Fruit fly (Drosophila melanogaster) whole organism, embryonic: Measurements from ENCODE around the gene CG33939.

Source experiments
- CG10543 ChIP-seq: fragments of 200-800 bp; sonication (Bioruptor generic); optimal IDR thresholded peaks from 3 replicates; lab custom pipeline; 2017; ENCODE audit warnings: missing biosample characterization, mild to moderate bottlenecking, missing genetic modification characterization, moderate library complexity
- CG10959 ChIP-seq: fragments of 200-800 bp; sonication (Bioruptor generic); IDR thresholded peaks from 2 replicates; pipeline ENCODE4 v1.3.6; 2022; ENCODE audit warnings: missing biosample characterization, missing genetic modification characterization
- CG12219 ChIP-seq: fragments of 200-800 bp; sonication (Bioruptor generic); optimal IDR thresholded peaks from 3 replicates; lab custom pipeline; 2018; ENCODE audit warnings: missing biosample characterization, mild to moderate bottlenecking, missing genetic modification characterization
- CG12769 ChIP-seq: fragments of 200-800 bp; sonication (Bioruptor generic); optimal IDR thresholded peaks from 2 replicates; lab custom pipeline; 2019; ENCODE audit warnings: missing biosample characterization, mild to moderate bottlenecking, missing genetic modification characterization, moderate library complexity
- CG15269 ChIP-seq: fragments of 200-800 bp; sonication (Bioruptor generic); optimal IDR thresholded peaks from 2 replicates; lab custom pipeline; 2018; ENCODE audit warnings: missing biosample characterization, mild to moderate bottlenecking, missing genetic modification characterization, moderate library complexity
- CG17912 ChIP-seq: fragments of 200-800 bp; sonication (Bioruptor generic); optimal IDR thresholded peaks from 2 replicates; lab custom pipeline; 2018; ENCODE audit warnings: missing biosample characterization, mild to moderate bottlenecking, missing genetic modification characterization
- CG2199 ChIP-seq: fragments of 200-800 bp; sonication (Bioruptor generic); IDR thresholded peaks from 3 replicates; pipeline ENCODE4 v1.3.6; 2022; ENCODE audit warnings: missing biosample characterization, missing genetic modification characterization
- CG2202 ChIP-seq: fragments of 200-800 bp; sonication (Bioruptor generic); optimal IDR thresholded peaks from 2 replicates; lab custom pipeline; 2018; ENCODE audit warnings: missing biosample characterization, mild to moderate bottlenecking, missing genetic modification characterization
- CG30431 ChIP-seq: fragments of 200-800 bp; sonication (Bioruptor generic); optimal IDR thresholded peaks from 2 replicates; lab custom pipeline; 2017; ENCODE audit warnings: missing biosample characterization, missing genetic modification characterization
- CG6254 ChIP-seq: fragments of 200-800 bp; sonication (Bioruptor generic); optimal IDR thresholded peaks from 3 replicates; lab custom pipeline; 2017; ENCODE audit warnings: mild to moderate bottlenecking, missing biosample characterization, missing genetic modification reagents, missing genetic modification characterization
- CG6683 ChIP-seq: fragments of 200-800 bp; sonication (Bioruptor generic); optimal IDR thresholded peaks from 2 replicates; lab custom pipeline; 2017; ENCODE audit warnings: missing biosample characterization, mild to moderate bottlenecking, missing genetic modification characterization, missing genetic modification reagents
- CG8359 ChIP-seq: fragments of 200-800 bp; sonication (Bioruptor generic); optimal IDR thresholded peaks from 2 replicates; lab custom pipeline; 2017; ENCODE audit warnings: missing biosample characterization, mild to moderate bottlenecking, missing genetic modification characterization, borderline replicate concordance
- CG8478 ChIP-seq: fragments of >200 bp; optimal IDR thresholded peaks from 2 replicates; lab custom pipeline; 2018
- CG9609 ChIP-seq: fragments of 200-800 bp; sonication (Bioruptor generic); optimal IDR thresholded peaks from 3 replicates; lab custom pipeline; 2016; ENCODE audit warnings: missing biosample characterization, missing genetic modification characterization
- Dbx ChIP-seq: fragments of 200-800 bp; sonication (Bioruptor generic); IDR thresholded peaks from 3 replicates; pipeline ENCODE4 v1.3.6; 2022; ENCODE audit warnings: missing biosample characterization, missing genetic modification characterization
- Elba2 ChIP-seq: fragments of 200-800 bp; sonication (Bioruptor generic); optimal IDR thresholded peaks from 3 replicates; lab custom pipeline; 2016; ENCODE audit warnings: missing biosample characterization, missing genetic modification characterization
- Fer1 ChIP-seq: fragments of 200-800 bp; sonication (Bioruptor generic); optimal IDR thresholded peaks from 2 replicates; lab custom pipeline; 2017; ENCODE audit warnings: missing biosample characterization, mild to moderate bottlenecking, missing genetic modification characterization
- HHEX ChIP-seq: fragments of 200-800 bp; sonication (Bioruptor generic); optimal IDR thresholded peaks from 3 replicates; lab custom pipeline; 2017; ENCODE audit warnings: missing biosample characterization, mild to moderate bottlenecking, missing genetic modification characterization, missing genetic modification reagents
- Mad ChIP-seq: fragments of 200-800 bp; sonication (Bioruptor generic); optimal IDR thresholded peaks from 2 replicates; lab custom pipeline; 2016; ENCODE audit warnings: missing biosample characterization, missing genetic modification characterization
- Myb ChIP-seq: fragments of 200-800 bp; sonication (Bioruptor generic); optimal IDR thresholded peaks from 2 replicates; lab custom pipeline; 2016; ENCODE audit warnings: missing biosample characterization, missing genetic modification characterization
- Nf-YC ChIP-seq: fragments of 200-800 bp; optimal IDR thresholded peaks from 3 replicates; lab custom pipeline; 2019; ENCODE audit warnings: missing biosample characterization, mild to moderate bottlenecking, missing genetic modification characterization, moderate library complexity
- Opbp ChIP-seq: fragments of 200-800 bp; sonication (Bioruptor generic); IDR thresholded peaks from 3 replicates; pipeline ENCODE4 v1.3.6; 2022; ENCODE audit warnings: missing biosample characterization, missing genetic modification characterization; ENCODE audit not compliant: partially characterized antibody
- Sry-δ ChIP-seq: fragments of 200-800 bp; sonication (Bioruptor generic); optimal IDR thresholded peaks from 2 replicates; lab custom pipeline; 2016; ENCODE audit warnings: missing biosample characterization, missing genetic modification characterization
- ato ChIP-seq: fragments of 200-800 bp; sonication (Bioruptor generic); IDR thresholded peaks from 2 replicates; pipeline ENCODE4 v1.3.6; 2022; ENCODE audit warnings: missing biosample characterization, missing genetic modification characterization; ENCODE audit not compliant: partially characterized antibody
- chinmo ChIP-seq: fragments of 200-800 bp; sonication (Bioruptor generic); IDR thresholded peaks from 4 replicates; pipeline ENCODE4 v1.3.6; 2022; ENCODE audit warnings: missing biosample characterization, missing genetic modification characterization; ENCODE audit not compliant: partially characterized antibody
- dmrt99B ChIP-seq: fragments of 200-800 bp; sonication (Bioruptor generic); optimal IDR thresholded peaks from 2 replicates; lab custom pipeline; 2018; ENCODE audit warnings: missing biosample characterization, mild to moderate bottlenecking, missing genetic modification characterization, moderate library complexity
- esg ChIP-seq: fragments of 200-800 bp; sonication (Bioruptor generic); conservative IDR thresholded peaks from 2 replicates; pipeline ENCODE4 v1.3.6; 2022; ENCODE audit warnings: missing biosample characterization, missing genetic modification characterization
- exex ChIP-seq: fragments of 200-800 bp; sonication (Bioruptor generic); optimal IDR thresholded peaks from 4 replicates; lab custom pipeline; 2018; ENCODE audit warnings: missing biosample characterization, mild to moderate bottlenecking, missing genetic modification characterization, moderate library complexity
- eyg ChIP-seq: fragments of 200-800 bp; sonication (Bioruptor generic); optimal IDR thresholded peaks from 3 replicates; lab custom pipeline; 2016; ENCODE audit warnings: missing biosample characterization, missing genetic modification characterization
- gcm ChIP-seq: fragments of 200-800 bp; sonication (Bioruptor generic); optimal IDR thresholded peaks from 2 replicates; lab custom pipeline; 2019; ENCODE audit warnings: missing biosample characterization, mild to moderate bottlenecking, missing genetic modification characterization, moderate library complexity
- gfzf ChIP-seq: fragments of 200-800 bp; sonication (Bioruptor generic); optimal IDR thresholded peaks from 2 replicates; lab custom pipeline; 2016; ENCODE audit warnings: missing biosample characterization, mild to moderate bottlenecking, missing genetic modification characterization, moderate library complexity
- gro ChIP-seq: fragments of 200-800 bp; sonication (Bioruptor generic); optimal IDR thresholded peaks from 2 replicates; lab custom pipeline; 2016; ENCODE audit warnings: missing biosample characterization, missing genetic modification characterization
- gsb-n ChIP-seq: fragments of 200-800 bp; sonication (Bioruptor generic); optimal IDR thresholded peaks from 3 replicates; lab custom pipeline; 2018; ENCODE audit warnings: missing biosample characterization, mild to moderate bottlenecking, missing genetic modification characterization
- her ChIP-seq: fragments of 200-800 bp; sonication (Bioruptor generic); optimal IDR thresholded peaks from 2 replicates; lab custom pipeline; 2016; ENCODE audit warnings: missing biosample characterization, missing genetic modification characterization
- knrl ChIP-seq: fragments of 200-800 bp; sonication (Bioruptor generic); IDR thresholded peaks from 3 replicates; pipeline ENCODE4 v1.3.6; 2022; ENCODE audit warnings: missing biosample characterization, missing genetic modification characterization; ENCODE audit not compliant: partially characterized antibody
- lab ChIP-seq: fragments of 200-800 bp; sonication (Bioruptor generic); optimal IDR thresholded peaks from 3 replicates; lab custom pipeline; 2017; ENCODE audit warnings: missing biosample characterization, missing genetic modification characterization, mild to moderate bottlenecking, moderate library complexity, missing genetic modification reagents
- lola ChIP-seq, 3 experiments: fragments of >200 bp in 2 of 3; fragments of 200-800 bp in 1 of 3; sonication (Bioruptor generic) in 1 of 3; optimal IDR thresholded peaks; 2 replicates each; lab custom pipeline; 2017 to 2019; ENCODE audit warnings: missing biosample characterization in 3 of 3, missing genetic modification characterization in 3 of 3, mild to moderate bottlenecking in 1 of 3, moderate library complexity in 1 of 3
- lov ChIP-seq, 2 experiments: fragments of 200-800 bp in 1 of 2; fragments of >200 bp in 1 of 2; sonication (Bioruptor generic) in 1 of 2; IDR thresholded peaks in 1 of 2; optimal IDR thresholded peaks in 1 of 2; 2 replicates in 1 of 2; 3 replicates in 1 of 2; pipeline versions ENCODE4 v1.3.6 to Lab custom; 2017 to 2022; ENCODE audit warnings: missing biosample characterization in 1 of 2, missing genetic modification characterization in 1 of 2
- pum ChIP-seq: fragments of 200-800 bp; sonication (Bioruptor generic); optimal IDR thresholded peaks from 2 replicates; lab custom pipeline; 2016; ENCODE audit warnings: missing biosample characterization, missing genetic modification characterization
- repo ChIP-seq: fragments of 200-800 bp; sonication (Bioruptor generic); optimal IDR thresholded peaks from 2 replicates; lab custom pipeline; 2016; ENCODE audit warnings: missing biosample characterization, missing genetic modification characterization
- row ChIP-seq: fragments of 200-800 bp; sonication (Bioruptor generic); IDR thresholded peaks from 3 replicates; pipeline ENCODE4 v1.3.6; 2022; ENCODE audit warnings: missing biosample characterization, missing genetic modification characterization
- sisA ChIP-seq: fragments of 200-800 bp; sonication (Bioruptor generic); IDR thresholded peaks from 2 replicates; pipeline ENCODE4 v1.3.6; 2022; ENCODE audit warnings: missing biosample characterization, missing genetic modification characterization
- sna ChIP-seq: fragments of 200-800 bp; sonication (Bioruptor generic); IDR thresholded peaks from 2 replicates; pipeline ENCODE4 v1.3.6; 2022; ENCODE audit warnings: missing biosample characterization, missing genetic modification characterization; ENCODE audit not compliant: partially characterized antibody
- so ChIP-seq: fragments of 200-800 bp; sonication (Bioruptor generic); IDR thresholded peaks from 3 replicates; pipeline ENCODE4 v1.3.6; 2022; ENCODE audit warnings: missing biosample characterization, missing genetic modification characterization
- sr ChIP-seq: fragments of 200-800 bp; sonication (Bioruptor generic); IDR thresholded peaks from 3 replicates; pipeline ENCODE4 v1.3.6; 2022; ENCODE audit warnings: missing biosample characterization, missing genetic modification characterization
- sug ChIP-seq: fragments of 200-800 bp; optimal IDR thresholded peaks from 2 replicates; lab custom pipeline; 2019; ENCODE audit warnings: missing biosample characterization, mild to moderate bottlenecking, missing genetic modification characterization, moderate library complexity
- tgo ChIP-seq: fragments of 200-800 bp; sonication (Bioruptor generic); IDR thresholded peaks from 3 replicates; pipeline ENCODE4 v1.3.6; 2022; ENCODE audit warnings: missing biosample characterization, missing genetic modification characterization
- vvl ChIP-seq: fragments of 200-800 bp; sonication (Bioruptor generic); IDR thresholded peaks from 2 replicates; pipeline ENCODE4 v1.3.6; 2022; ENCODE audit warnings: missing biosample characterization, missing genetic modification characterization

CG33939 gene

DNA sequence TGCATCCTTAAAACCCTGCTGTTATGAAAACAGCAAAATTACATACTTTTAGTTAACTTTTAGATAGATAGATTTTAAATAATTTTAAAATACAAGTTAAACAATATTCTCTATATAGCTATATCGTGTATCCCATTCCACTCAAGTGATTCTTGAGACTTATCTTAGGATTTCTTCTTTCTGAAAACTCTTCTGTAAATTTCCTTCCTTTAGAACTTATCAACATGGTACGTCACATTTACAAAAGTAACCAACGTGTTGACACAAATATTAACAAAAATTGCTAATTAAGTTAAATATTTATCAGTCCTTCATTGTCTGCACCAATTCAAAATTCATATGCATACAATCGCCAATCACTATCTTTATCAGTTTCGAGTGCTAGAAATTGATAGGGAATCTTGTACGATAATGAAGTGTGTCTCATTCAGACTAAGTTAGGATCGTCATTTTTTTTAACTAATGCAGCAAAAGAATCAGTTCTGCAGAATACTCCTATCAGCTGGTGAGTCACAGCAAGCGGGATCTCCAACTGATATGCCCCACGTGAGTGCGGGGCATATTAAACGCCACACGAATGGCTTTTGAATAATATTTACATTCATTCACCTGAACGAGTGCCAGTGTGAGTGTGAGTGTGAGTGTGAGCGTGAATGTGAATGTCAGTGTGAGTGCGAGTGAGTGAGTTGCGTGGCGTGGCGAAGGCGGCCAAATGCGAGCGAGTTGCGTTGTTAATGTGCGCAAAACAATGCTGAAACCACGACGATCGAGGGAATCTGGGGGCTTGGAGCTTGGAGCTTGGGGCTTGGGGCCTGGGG is 6.9 kb downstream of the CG33939 start (continued):
- TF ChIP-seq gfzf (GFP tag; lab: Kevin White, UChicago) (no peak), CG12769 (tag; lab: Kevin White, UChicago) (peak; percentile 74), CG8359 (no peak), Opbp (GFP tag; lab: Robert Waterston, UW) (no peak), CG6683 (GFP tag; lab: Kevin White, UChicago) (no peak), gro (GFP tag; lab: Kevin White, UChicago) (peak; percentile 40), gsb-n (tag; lab: Kevin White, UChicago) (no peak), CG8478 (lab: Kevin White, UChicago) (no peak), CG17912 (GFP tag; lab: Kevin White, UChicago) (no peak), CG2202 (no peak), lab (GFP tag; lab: Kevin White, UChicago) (peak; percentile 24), row (GFP tag; lab: Robert Waterston, UW) (peak; percentile 80), Fer1 (GFP tag; lab: Kevin White, UChicago) (no peak), chinmo (GFP tag; lab: Robert Waterston, UW) (peak; percentile 81; the same call in 3 of the 4 replicates), tgo (GFP tag; lab: Robert Waterston, UW) (0 out of 3 replicates have a peak, but pooled peaks have one; percentile 13), sisA (no peak), knrl (no peak), eyg (GFP tag; lab: Kevin White, UChicago) (no peak), Nf-YC (tag; lab: Kevin White, UChicago) (no peak), exex (peak; percentile 44), HHEX (GFP tag; lab: Kevin White, UChicago) (no peak), CG15269 (tag; lab: Kevin White, UChicago) (peak; percentile 7), CG9609 (GFP tag; lab: Kevin White, UChicago) (no peak), CG6254 (no peak), vvl (peak; percentile 93), CG10959 (GFP tag; lab: Robert Waterston, UW) (no peak), CG12219 (GFP tag; lab: Kevin White, UChicago) (peak; percentile 27), ato (no peak), CG10543 (GFP tag; lab: Kevin White, UChicago) (peak; percentile 60), CG30431 (GFP tag; lab: Kevin White, UChicago) (no peak), so (GFP tag; lab: Robert Waterston, UW) (peak; percentile 57; the same call in 1 of the 3 replicates), Myb (GFP tag; lab: Kevin White, UChicago) (no peak), esg (GFP tag; lab: Robert Waterston, UW) (no peak), sr (GFP tag; lab: Robert Waterston, UW) (peak; percentile 87), Mad (no peak), pum (GFP tag; lab: Kevin White, UChicago) (no peak), dmrt99B (no peak), her (GFP tag; lab: Kevin White, UChicago) (peak; percentile 2), sug (tag; lab: Kevin White, UChicago) (peak; percentile 66), sna (GFP tag; lab: Robert Waterston, UW) (no peak), lov (optimal IDR thresholded peaks at IDR 0.05; lab: Kevin White, UChicago) (no peak), lov (GFP tag; IDR thresholded peaks at IDR 0.05; lab: Robert Waterston, UW) (0 out of 3 replicates have a peak, but pooled peaks have one; percentile 46), gcm (no peak), lola (GFP tag; optimal IDR thresholded peaks at IDR 0.05; lab: Kevin White, UChicago) (no peak), Sry-δ (no peak), repo (GFP tag; lab: Kevin White, UChicago) (no peak), Dbx (0 out of 3 replicates have a peak, but pooled peaks have one; percentile 36), CG2199 (GFP tag; lab: Robert Waterston, UW) (no peak), Elba2 (no peak)
